Fruit fly (Drosophila melanogaster) whole organism, embryonic: Measurements from ENCODE around the gene Oatp74D.

Experiments
- CG10209 ChIP-seq: fragments of 200-800 bp; sonication (Bioruptor generic); optimal IDR thresholded peaks from 3 replicates; lab custom pipeline; 2017; ENCODE audit warnings: missing biosample characterization, mild to moderate bottlenecking, missing genetic modification characterization, missing genetic modification reagents
- CG1024 ChIP-seq: fragments of 200-800 bp; sonication (Bioruptor generic); IDR thresholded peaks from 2 replicates; pipeline ENCODE4 v1.3.6; 2022; ENCODE audit warnings: missing biosample characterization, missing genetic modification characterization
- CG12391 ChIP-seq: fragments of 200-800 bp; sonication (Bioruptor generic); optimal IDR thresholded peaks from 3 replicates; lab custom pipeline; 2018; ENCODE audit warnings: missing biosample characterization, mild to moderate bottlenecking, missing genetic modification characterization, moderate library complexity
- CG12659 ChIP-seq: fragments of 200-800 bp; sonication (Bioruptor generic); optimal IDR thresholded peaks from 3 replicates; lab custom pipeline; 2017; ENCODE audit warnings: mild to moderate bottlenecking, missing biosample characterization, missing genetic modification reagents, missing genetic modification characterization
- CG12942 ChIP-seq: fragments of 200-800 bp; sonication (Bioruptor generic); optimal IDR thresholded peaks from 3 replicates; lab custom pipeline; 2016; ENCODE audit warnings: missing biosample characterization, missing genetic modification characterization
- CG13123 ChIP-seq: fragments of 200-800 bp; sonication (Bioruptor generic); optimal IDR thresholded peaks from 2 replicates; lab custom pipeline; 2016; ENCODE audit warnings: missing biosample characterization, missing genetic modification characterization
- CG13894 ChIP-seq: fragments of 200-800 bp; sonication (Bioruptor generic); optimal IDR thresholded peaks from 3 replicates; lab custom pipeline; 2018; ENCODE audit warnings: missing biosample characterization, mild to moderate bottlenecking, missing genetic modification characterization, moderate library complexity
- CG15479 ChIP-seq: fragments of 200-800 bp; sonication (Bioruptor generic); optimal IDR thresholded peaks from 3 replicates; lab custom pipeline; 2019; ENCODE audit warnings: missing biosample characterization, mild to moderate bottlenecking, missing genetic modification characterization, moderate library complexity
- CG17359 ChIP-seq: fragments of 200-800 bp; sonication (Bioruptor generic); optimal IDR thresholded peaks from 3 replicates; lab custom pipeline; 2018; ENCODE audit warnings: missing biosample characterization, mild to moderate bottlenecking, missing genetic modification characterization, moderate library complexity
- CG2199 ChIP-seq: fragments of 200-800 bp; sonication (Bioruptor generic); IDR thresholded peaks from 3 replicates; pipeline ENCODE4 v1.3.6; 2022; ENCODE audit warnings: missing biosample characterization, missing genetic modification characterization
- CG2712 ChIP-seq: fragments of 200-800 bp; optimal IDR thresholded peaks from 3 replicates; lab custom pipeline; 2019; ENCODE audit warnings: missing biosample characterization, mild to moderate bottlenecking, missing genetic modification characterization, moderate library complexity
- CG31224 ChIP-seq: fragments of 200-800 bp; sonication (Bioruptor generic); IDR thresholded peaks from 2 replicates; pipeline ENCODE4 v1.3.6; 2022; ENCODE audit warnings: missing biosample characterization, missing genetic modification characterization
- CG31365 ChIP-seq: fragments of 200-800 bp; sonication (Bioruptor generic); optimal IDR thresholded peaks from 2 replicates; lab custom pipeline; 2018; ENCODE audit warnings: missing biosample characterization, mild to moderate bottlenecking, missing genetic modification characterization
- CG6272 ChIP-seq: fragments of 200-800 bp; sonication (Bioruptor generic); IDR thresholded peaks from 2 replicates; pipeline ENCODE4 v1.3.6; 2022; ENCODE audit warnings: missing biosample characterization, missing genetic modification characterization
- CG6813 ChIP-seq: fragments of 200-800 bp; sonication (Bioruptor generic); optimal IDR thresholded peaks from 2 replicates; lab custom pipeline; 2017; ENCODE audit warnings: missing biosample characterization, missing genetic modification characterization, mild to moderate bottlenecking, moderate library complexity, missing genetic modification reagents
- CG7786 ChIP-seq: fragments of 200-800 bp; sonication (Bioruptor generic); optimal IDR thresholded peaks from 2 replicates; lab custom pipeline; 2016; ENCODE audit warnings: missing biosample characterization, missing genetic modification characterization
- CG7839 ChIP-seq: fragments of 200-800 bp; sonication (Bioruptor generic); optimal IDR thresholded peaks from 3 replicates; lab custom pipeline; 2018; ENCODE audit warnings: missing biosample characterization, mild to moderate bottlenecking, missing genetic modification characterization, moderate library complexity
- Deaf1 ChIP-seq: fragments of 200-800 bp; optimal IDR thresholded peaks from 3 replicates; lab custom pipeline; 2019; ENCODE audit warnings: missing biosample characterization, mild to moderate bottlenecking, missing genetic modification characterization, moderate library complexity
- E2f1 ChIP-seq: fragments of 200-800 bp; sonication (Bioruptor generic); IDR thresholded peaks from 2 replicates; pipeline ENCODE4 v1.3.6; 2022; ENCODE audit warnings: missing biosample characterization, missing genetic modification characterization
- HHEX ChIP-seq: fragments of 200-800 bp; sonication (Bioruptor generic); optimal IDR thresholded peaks from 3 replicates; lab custom pipeline; 2017; ENCODE audit warnings: missing biosample characterization, mild to moderate bottlenecking, missing genetic modification characterization, missing genetic modification reagents
- Hr3 ChIP-seq: fragments of 200-800 bp; sonication (Bioruptor generic); optimal IDR thresholded peaks from 3 replicates; lab custom pipeline; 2016; ENCODE audit warnings: missing biosample characterization, missing genetic modification characterization
- Hr39 ChIP-seq: fragments of >200 bp; optimal IDR thresholded peaks from 2 replicates; lab custom pipeline; 2017
- Hr51 ChIP-seq, 2 experiments: fragments of 200-800 bp; sonication (Bioruptor generic); optimal IDR thresholded peaks; 2 replicates in 1 of 2; 3 replicates in 1 of 2; lab custom pipeline; 2016 to 2018; ENCODE audit warnings: missing biosample characterization in 2 of 2, missing genetic modification characterization in 2 of 2, mild to moderate bottlenecking in 1 of 2, moderate library complexity in 1 of 2
- MBD-R2 ChIP-seq: fragments of 200-800 bp; sonication (Bioruptor generic); IDR thresholded peaks from 2 replicates; pipeline ENCODE4 v1.3.6; 2022; ENCODE audit warnings: missing biosample characterization, missing genetic modification characterization
- Nf-YB ChIP-seq: fragments of 200-800 bp; sonication (Bioruptor generic); optimal IDR thresholded peaks from 3 replicates; lab custom pipeline; 2019; ENCODE audit warnings: missing biosample characterization, mild to moderate bottlenecking, missing genetic modification characterization, moderate library complexity
- abd-A ChIP-seq: fragments of 200-800 bp; sonication (Bioruptor generic); optimal IDR thresholded peaks from 3 replicates; lab custom pipeline; 2019; ENCODE audit warnings: missing biosample characterization, mild to moderate bottlenecking, missing genetic modification characterization, moderate library complexity
- cg ChIP-seq: fragments of 200-800 bp; sonication (Bioruptor generic); optimal IDR thresholded peaks from 3 replicates; lab custom pipeline; 2019; ENCODE audit warnings: missing biosample characterization, mild to moderate bottlenecking, missing genetic modification characterization, moderate library complexity
- dan ChIP-seq: fragments of 200-800 bp; sonication (Bioruptor generic); IDR thresholded peaks from 2 replicates; pipeline ENCODE4 v1.3.6; 2022; ENCODE audit warnings: missing biosample characterization, missing genetic modification characterization
- dmrt11E ChIP-seq: fragments of 200-800 bp; sonication (Bioruptor generic); optimal IDR thresholded peaks from 3 replicates; lab custom pipeline; 2018; ENCODE audit warnings: missing biosample characterization, mild to moderate bottlenecking, missing genetic modification characterization, moderate library complexity
- ewg ChIP-seq: fragments of 200-800 bp; sonication (Bioruptor generic); optimal IDR thresholded peaks from 3 replicates; lab custom pipeline; 2017; ENCODE audit warnings: mild to moderate bottlenecking, missing biosample characterization, missing genetic modification reagents, missing genetic modification characterization
- ken ChIP-seq: fragments of 200-800 bp; sonication (Bioruptor generic); IDR thresholded peaks from 3 replicates; pipeline ENCODE4 v1.3.6; 2022; ENCODE audit warnings: missing biosample characterization, missing genetic modification characterization
- nom ChIP-seq: fragments of 200-800 bp; sonication (Bioruptor generic); optimal IDR thresholded peaks from 2 replicates; lab custom pipeline; 2017; ENCODE audit warnings: missing biosample characterization, missing genetic modification characterization, mild to moderate bottlenecking, moderate library complexity, missing genetic modification reagents
- odd ChIP-seq: fragments of 200-800 bp; sonication (Bioruptor generic); optimal IDR thresholded peaks from 2 replicates; lab custom pipeline; 2017; ENCODE audit warnings: missing biosample characterization, mild to moderate bottlenecking, missing genetic modification characterization
- pan ChIP-seq, 4 experiments: fragments of >200 bp in 3 of 4; fragments of 200-800 bp in 1 of 4; sonication (Bioruptor generic) in 1 of 4; optimal IDR thresholded peaks in 3 of 4; IDR thresholded peaks in 1 of 4; 2 replicates each; pipeline versions ENCODE4 v1.3.6 to Lab custom; 2017 to 2022; ENCODE audit warnings: missing biosample characterization in 2 of 4, missing genetic modification characterization in 2 of 4, mixed read lengths in 1 of 4
- phol ChIP-seq: fragments of 200-800 bp; sonication (Bioruptor generic); optimal IDR thresholded peaks from 3 replicates; lab custom pipeline; 2018; ENCODE audit warnings: missing biosample characterization, mild to moderate bottlenecking, missing genetic modification characterization, moderate library complexity
- pros ChIP-seq: fragments of 200-800 bp; sonication (Bioruptor generic); optimal IDR thresholded peaks from 3 replicates; lab custom pipeline; 2019; ENCODE audit warnings: missing biosample characterization, mild to moderate bottlenecking, missing genetic modification characterization, moderate library complexity
- scrt ChIP-seq: fragments of 200-800 bp; sonication (Bioruptor generic); optimal IDR thresholded peaks from 2 replicates; lab custom pipeline; 2018; ENCODE audit warnings: missing biosample characterization, mild to moderate bottlenecking, missing genetic modification characterization, moderate library complexity
- sens ChIP-seq: fragments of 200-800 bp; sonication (Bioruptor generic); peaks from one replicate; lab custom pipeline; 2016; ENCODE audit warnings: missing biosample characterization, missing genetic modification characterization
- sim ChIP-seq: fragments of 200-800 bp; sonication (Bioruptor generic); IDR thresholded peaks from 2 replicates; pipeline ENCODE4 v1.3.6; 2022; ENCODE audit warnings: missing biosample characterization, missing genetic modification characterization
- sqz ChIP-seq: fragments of 200-800 bp; sonication (Bioruptor generic); optimal IDR thresholded peaks from 3 replicates; lab custom pipeline; 2018; ENCODE audit warnings: missing biosample characterization, mild to moderate bottlenecking, missing genetic modification characterization
- sug ChIP-seq: fragments of 200-800 bp; optimal IDR thresholded peaks from 2 replicates; lab custom pipeline; 2019; ENCODE audit warnings: missing biosample characterization, mild to moderate bottlenecking, missing genetic modification characterization, moderate library complexity
- tll ChIP-seq, 2 experiments: fragments of 200-800 bp in 1 of 2; fragments of >200 bp in 1 of 2; sonication (Bioruptor generic) in 1 of 2; optimal IDR thresholded peaks; 2 replicates each; lab custom pipeline; 2017 to 2019; ENCODE audit warnings: missing biosample characterization in 2 of 2, missing genetic modification characterization in 2 of 2, mild to moderate bottlenecking in 1 of 2, moderate library complexity in 1 of 2
- vfl ChIP-seq: fragments of 200-800 bp; sonication (Bioruptor generic); optimal IDR thresholded peaks from 2 replicates; lab custom pipeline; 2016; ENCODE audit warnings: missing biosample characterization, missing genetic modification characterization
- zen ChIP-seq: fragments of 200-800 bp; sonication (Bioruptor generic); optimal IDR thresholded peaks from 3 replicates; lab custom pipeline; 2018; ENCODE audit warnings: missing biosample characterization, mild to moderate bottlenecking, missing genetic modification characterization, moderate library complexity
- zf30C ChIP-seq: fragments of 200-800 bp; sonication (Bioruptor generic); optimal IDR thresholded peaks from 3 replicates; lab custom pipeline; 2018; ENCODE audit warnings: missing biosample characterization, mild to moderate bottlenecking, missing genetic modification characterization
- zfh2 ChIP-seq: fragments of 200-800 bp; sonication (Bioruptor generic); optimal IDR thresholded peaks from 2 replicates; lab custom pipeline; 2016; ENCODE audit warnings: missing biosample characterization, missing genetic modification characterization

Gene Oatp74D

dm6 chr3L:17444569-17444968, 42.3 kb upstream of the Oatp74D start:
- peak; percentile 31 for TF ChIP-seq ewg
- TF ChIP-seq vfl (GFP tag; lab: Kevin White, UChicago): no peak
- no peak for TF ChIP-seq CG31365
- peak; percentile 50 for TF ChIP-seq CG13894 (tag; lab: Kevin White, UChicago)
- peak; percentile 80 for TF ChIP-seq Deaf1 (tag; lab: Kevin White, UChicago)
- no peak for TF ChIP-seq CG1024 (GFP tag; lab: Robert Waterston, UW)
- TF ChIP-seq dan: no peak
- TF ChIP-seq zfh2: no peak
- 0 out of 3 replicates have a peak, but pooled peaks have one; percentile 20 for TF ChIP-seq ken (GFP tag; lab: Robert Waterston, UW)
- no peak for TF ChIP-seq CG13123 (GFP tag; lab: Kevin White, UChicago)
- no peak for TF ChIP-seq Hr51 (GFP tag; optimal IDR thresholded peaks at IDR 0.05; lab: Kevin White, UChicago)
- peak; percentile 63 for TF ChIP-seq scrt (GFP tag; lab: Kevin White, UChicago)
- no peak for TF ChIP-seq dmrt11E (tag; lab: Kevin White, UChicago)
- no peak for TF ChIP-seq sim
- TF ChIP-seq CG6813 (GFP tag; lab: Kevin White, UChicago): no peak
- no peak for TF ChIP-seq CG12942 (GFP tag; lab: Kevin White, UChicago)
- TF ChIP-seq CG7786 (GFP tag; lab: Kevin White, UChicago): no peak
- TF ChIP-seq CG31224: 0 out of 2 replicates have a peak, but pooled peaks have one; percentile 20
- no peak for TF ChIP-seq zf30C (GFP tag; lab: Kevin White, UChicago)
- TF ChIP-seq, all 482 proteins: peak for 6

- TF ChIP-seq CG6272 (GFP tag; lab: Robert Waterston, UW) (no peak), zen (tag; lab: Kevin White, UChicago) (peak; percentile 38), CG15479 (GFP tag; lab: Kevin White, UChicago) (peak; percentile 18), abd-A (peak; percentile 19), Nf-YB (GFP tag; lab: Kevin White, UChicago) (peak; percentile 69), nom (GFP tag; lab: Kevin White, UChicago) (no peak), Hr39 (lab: Kevin White, UChicago) (peak; percentile 6), CG2199 (GFP tag; lab: Robert Waterston, UW) (peak; percentile 75; the same call in 2 of the 3 replicates), tll (GFP tag; optimal IDR thresholded peaks at IDR 0.05; lab: Kevin White, UChicago) (peak in 1 of 2 experiments; percentile 75), sqz (GFP tag; lab: Kevin White, UChicago) (peak; percentile 59), sens (GFP tag; lab: Kevin White, UChicago) (peak; percentile 59), pros (GFP tag; lab: Kevin White, UChicago) (peak; percentile 94), odd (GFP tag; lab: Kevin White, UChicago) (no peak), cg (GFP tag; lab: Kevin White, UChicago) (peak; percentile 61)
These were observed 41.1 kb upstream of the Oatp74D start for dm6 chr3L:17445629-17446431.

dm6 chr3L:17447881-17448280, 39.0 kb upstream of the Oatp74D start:
- peak; percentile 10 for TF ChIP-seq odd (GFP tag; lab: Kevin White, UChicago)
- TF ChIP-seq CG2712 (tag; lab: Kevin White, UChicago): peak; percentile 44
- TF ChIP-seq sug (tag; lab: Kevin White, UChicago): peak; percentile 33
- TF ChIP-seq Hr3 (GFP tag; lab: Kevin White, UChicago): peak; percentile 14
- peak; percentile 8 for TF ChIP-seq CG17359 (tag; lab: Kevin White, UChicago)
- TF ChIP-seq CG7839 (tag; lab: Kevin White, UChicago): peak; percentile 58
- peak; percentile 17 for TF ChIP-seq phol (tag; lab: Kevin White, UChicago)
- TF ChIP-seq MBD-R2 (GFP tag; lab: Robert Waterston, UW): no peak
- TF ChIP-seq pan (optimal IDR thresholded peaks at IDR 0.05; lab: Kevin White, UChicago): no peak
- TF ChIP-seq pan (GFP tag; optimal IDR thresholded peaks at IDR 0.05 in 1 of 2, IDR thresholded peaks at IDR 0.05 in 1 of 2): peak in 1 of 2 experiments; percentile 28
- TF ChIP-seq HHEX (GFP tag; lab: Kevin White, UChicago): peak; percentile 14
- 0 out of 2 replicates have a peak, but pooled peaks have one; percentile 9 for TF ChIP-seq E2f1
- no peak for TF ChIP-seq CG10209
- TF ChIP-seq CG12391: peak; percentile 34
- peak; percentile 30 for TF ChIP-seq CG12659 (GFP tag; lab: Kevin White, UChicago)
